Worm (Caenorhabditis elegans): Measurements from ENCODE around the gene gst-19.
A peak's percentile ranks its signal among the peaks of the same experiment; 100 is the strongest.

Gene gst-19

ce11 chrII:13600904-13601303 is 26.0 kb downstream of the gst-19 start, which contains the start of gene csp-1:
TSS of gene csp-1 (plus strand) at chrII:13601204.
- TF ChIP-seq mab-5 (tag; optimal IDR thresholded peaks at IDR 0.05): no peak
- TF ChIP-seq Y55F3AM.14 (GFP tag; optimal IDR thresholded peaks at IDR 0.05): no peak
- no peak for TF ChIP-seq crh-2 (tag; optimal IDR thresholded peaks at IDR 0.05)
- TF ChIP-seq dmd-4 (tag; optimal IDR thresholded peaks at IDR 0.05): no peak
- TF ChIP-seq nhr-21 (tag; optimal IDR thresholded peaks at IDR 0.05): no peak
- no peak for TF ChIP-seq sma-9 (GFP tag; optimal IDR thresholded peaks at IDR 0.05)
- TF ChIP-seq sma-9 (tag; optimal IDR thresholded peaks at IDR 0.05): no peak
- no peak for TF ChIP-seq unc-55 (GFP tag; optimal IDR thresholded peaks at IDR 0.05)
- no peak for TF ChIP-seq egl-27 (tag; optimal IDR thresholded peaks at IDR 0.05)
- TF ChIP-seq C34F6.9 (tag; optimal IDR thresholded peaks at IDR 0.05): no peak
- TF ChIP-seq unc-39 (tag; optimal IDR thresholded peaks at IDR 0.05): no peak
- no peak for TF ChIP-seq nhr-23 (tag; optimal IDR thresholded peaks at IDR 0.05)
- TF ChIP-seq nhr-10 (tag; optimal IDR thresholded peaks at IDR 0.05): no peak
- TF ChIP-seq ceh-82 (tag; optimal IDR thresholded peaks at IDR 0.05): no peak
- no peak for TF ChIP-seq elt-3 (tag; optimal IDR thresholded peaks at IDR 0.05)
- TF ChIP-seq blmp-1 (tag; optimal IDR thresholded peaks at IDR 0.05; ENCODE audit: insufficient read depth): no peak
- no peak for TF ChIP-seq nhr-12 (tag; optimal IDR thresholded peaks at IDR 0.05)

- TF ChIP-seq nhr-21 (tag; optimal IDR thresholded peaks at IDR 0.05) (peak; percentile 15), aly-2 (tag; optimal IDR thresholded peaks at IDR 0.05) (no peak), F13H6.1 (tag; optimal IDR thresholded peaks at IDR 0.05) (peak; percentile 10), fos-1 (tag; optimal IDR thresholded peaks at IDR 0.05) (peak; percentile 2), nhr-10 (tag; optimal IDR thresholded peaks at IDR 0.05) (no peak), dmd-4 (tag; optimal IDR thresholded peaks at IDR 0.05) (no peak), crh-2 (tag; optimal IDR thresholded peaks at IDR 0.05) (peak; percentile 31), elt-3 (tag; optimal IDR thresholded peaks at IDR 0.05) (no peak), lin-13 (GFP tag; optimal IDR thresholded peaks at IDR 0.05) (peak; percentile 49), gmeb-1 (tag; optimal IDR thresholded peaks at IDR 0.05) (peak; percentile 90), blmp-1 (tag; optimal IDR thresholded peaks at IDR 0.05; ENCODE audit: insufficient read depth) (no peak), nhr-129 (tag; optimal IDR thresholded peaks at IDR 0.05) (peak; percentile 4), mdl-1 (tag; optimal IDR thresholded peaks at IDR 0.05) (no peak), ceh-82 (tag; optimal IDR thresholded peaks at IDR 0.05) (no peak), nhr-237 (tag; optimal IDR thresholded peaks at IDR 0.05) (no peak), Y55F3AM.14 (GFP tag; optimal IDR thresholded peaks at IDR 0.05) (no peak), ztf-4 (tag; optimal IDR thresholded peaks at IDR 0.05) (no peak), sma-3 (GFP tag; optimal IDR thresholded peaks at IDR 0.05) (peak; percentile 38), lin-11 (tag; optimal IDR thresholded peaks at IDR 0.05) (peak; percentile 51), snpc-4 (tag; optimal IDR thresholded peaks at IDR 0.05) (peak; percentile 62), nhr-77 (tag; optimal IDR thresholded peaks at IDR 0.05) (no peak), nhr-6 (tag; optimal IDR thresholded peaks at IDR 0.05) (no peak), nhr-25 (tag; optimal IDR thresholded peaks at IDR 0.05) (peak; percentile 16), unc-55 (GFP tag; optimal IDR thresholded peaks at IDR 0.05) (peak; percentile 60), ztf-11 (tag; optimal IDR thresholded peaks at IDR 0.05) (no peak), ceh-16 (tag; optimal IDR thresholded peaks at IDR 0.05) (no peak), C34F6.9 (tag; optimal IDR thresholded peaks at IDR 0.05) (peak; percentile 70), nhr-11 (tag; optimal IDR thresholded peaks at IDR 0.05) (no peak), lsy-2 (tag; optimal IDR thresholded peaks at IDR 0.05) (peak; percentile 91 to 98)
Measured at ce11 chrII:13596505-13596977, 30.4 kb downstream of the gst-19 start, which contains the start of the genes fbxc-23 and csc-1. TSS of gene fbxc-23 (minus strand) at chrII:13596555. TSS of gene csc-1 (plus strand) at chrII:13596955.

- TF ChIP-seq alr-1 (tag; optimal IDR thresholded peaks at IDR 0.05): no peak
- TF ChIP-seq gmeb-1 (tag; optimal IDR thresholded peaks at IDR 0.05): no peak
- no peak for TF ChIP-seq skn-1 (tag; optimal IDR thresholded peaks at IDR 0.05)
- TF ChIP-seq elt-1 (tag; optimal IDR thresholded peaks at IDR 0.05): no peak
- no peak for TF ChIP-seq ama-1 (optimal IDR thresholded peaks at IDR 0.05)
- TF ChIP-seq unc-39 (tag; optimal IDR thresholded peaks at IDR 0.05): no peak
- no peak for TF ChIP-seq C34F6.9 (tag; optimal IDR thresholded peaks at IDR 0.05)
- TF ChIP-seq ztf-4 (tag; optimal IDR thresholded peaks at IDR 0.05): no peak
- TF ChIP-seq nhr-10 (tag; optimal IDR thresholded peaks at IDR 0.05): no peak
- no peak for TF ChIP-seq blmp-1 (tag; optimal IDR thresholded peaks at IDR 0.05; ENCODE audit: insufficient read depth)
- TF ChIP-seq nhr-77 (tag; optimal IDR thresholded peaks at IDR 0.05): no peak
- no peak for TF ChIP-seq nhr-129 (tag; optimal IDR thresholded peaks at IDR 0.05)
Measured at ce11 chrII:13595279-13595678, 31.7 kb downstream of the gst-19 start.
